Fruit fly (Drosophila melanogaster) Kc167 (cell line): ENCODE results near the gene JMJD5.

Source experiments
- Myc ChIP-seq: fragments of >200 bp; optimal IDR thresholded peaks from 2 replicates; lab custom pipeline; 2017; ENCODE audit warnings: missing external identifiers
- Sin3A ChIP-seq: fragments of >200 bp; optimal IDR thresholded peaks from 2 replicates; lab custom pipeline; 2018; ENCODE audit warnings: missing external identifiers
- h ChIP-seq: fragments of >200 bp; optimal IDR thresholded peaks from 3 replicates; lab custom pipeline; 2018; ENCODE audit warnings: missing external identifiers
- insv ChIP-seq: fragments of >200 bp; optimal IDR thresholded peaks from 3 replicates; lab custom pipeline; 2018; ENCODE audit warnings: missing external identifiers
- psq ChIP-seq: fragments of >200 bp; optimal IDR thresholded peaks from 2 replicates; lab custom pipeline; 2017; ENCODE audit warnings: missing external identifiers
- ttk ChIP-seq: sonication (Bioruptor generic); optimal IDR thresholded peaks from 2 replicates; lab custom pipeline; 2017; ENCODE audit warnings: missing external identifiers

The JMJD5 gene

DNA sequence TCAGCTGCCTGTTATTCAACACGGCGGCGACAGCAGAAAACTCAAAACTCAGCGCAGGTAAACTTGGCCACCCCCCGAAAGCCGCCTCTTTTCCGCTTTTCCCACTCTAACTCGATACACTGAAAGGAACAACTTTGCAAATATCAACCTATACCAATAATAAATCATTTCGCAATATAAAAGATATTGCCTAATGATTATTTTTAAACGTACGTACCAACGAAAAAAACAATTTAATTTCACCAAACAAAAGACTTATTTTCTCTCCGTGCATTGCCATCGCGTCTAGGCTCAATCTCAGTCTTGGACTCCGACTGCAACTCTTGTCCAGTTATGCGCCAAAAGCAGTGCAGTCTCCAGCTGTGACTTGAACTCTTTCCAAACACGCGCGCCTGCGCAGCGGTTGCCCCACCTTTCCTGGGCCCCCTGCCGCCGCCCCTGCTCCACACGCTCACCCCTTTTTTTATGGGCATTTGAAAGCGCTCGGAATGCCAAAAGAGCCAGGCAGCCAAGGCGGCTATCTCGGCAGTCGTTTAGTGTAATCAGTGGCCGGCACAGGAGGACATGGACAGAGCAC lies 35.4 kb downstream of the JMJD5 start:
- TF ChIP-seq insv = no peak
- TF ChIP-seq Myc (lab: Kevin White, UChicago) = no peak
- no peak for TF ChIP-seq Sin3A (lab: Kevin White, UChicago)
- TF ChIP-seq psq (lab: Kevin White, UChicago) = no peak
- TF ChIP-seq h (lab: Kevin White, UChicago) = no peak
- no peak for TF ChIP-seq ttk

- TF ChIP-seq h (lab: Kevin White, UChicago) (no peak), ttk (no peak), psq (lab: Kevin White, UChicago) (no peak), Myc (lab: Kevin White, UChicago) (no peak)
These were observed 36.5 kb downstream of the JMJD5 start for dm6 chr3L:804557-805260.

DNA sequence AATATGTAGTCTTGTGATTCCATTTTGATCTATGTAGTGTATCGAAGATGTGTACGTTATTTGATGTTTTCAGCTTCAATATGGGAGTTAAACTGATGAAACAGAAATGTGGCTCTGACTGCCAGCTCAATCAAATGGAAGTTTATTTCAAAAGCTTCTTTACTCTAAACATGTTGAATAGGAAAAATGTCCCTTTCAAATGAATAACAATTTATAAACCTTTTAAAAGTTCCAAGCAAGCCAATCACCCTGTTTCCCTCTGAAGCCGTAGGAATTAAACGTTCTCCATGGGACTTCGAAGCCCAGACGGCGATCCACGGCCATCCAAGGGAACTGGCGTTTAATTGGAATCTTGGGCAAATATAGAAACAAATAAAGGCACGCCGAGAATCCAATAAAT lies 37.2 kb downstream of the JMJD5 start, which contains the start of gene CG13898:
TSS of gene CG13898 (minus strand) at position 101 of the 400 bp plus-strand sequence.
- TF ChIP-seq Myc (lab: Kevin White, UChicago) (no peak), Sin3A (lab: Kevin White, UChicago) (no peak)

DNA sequence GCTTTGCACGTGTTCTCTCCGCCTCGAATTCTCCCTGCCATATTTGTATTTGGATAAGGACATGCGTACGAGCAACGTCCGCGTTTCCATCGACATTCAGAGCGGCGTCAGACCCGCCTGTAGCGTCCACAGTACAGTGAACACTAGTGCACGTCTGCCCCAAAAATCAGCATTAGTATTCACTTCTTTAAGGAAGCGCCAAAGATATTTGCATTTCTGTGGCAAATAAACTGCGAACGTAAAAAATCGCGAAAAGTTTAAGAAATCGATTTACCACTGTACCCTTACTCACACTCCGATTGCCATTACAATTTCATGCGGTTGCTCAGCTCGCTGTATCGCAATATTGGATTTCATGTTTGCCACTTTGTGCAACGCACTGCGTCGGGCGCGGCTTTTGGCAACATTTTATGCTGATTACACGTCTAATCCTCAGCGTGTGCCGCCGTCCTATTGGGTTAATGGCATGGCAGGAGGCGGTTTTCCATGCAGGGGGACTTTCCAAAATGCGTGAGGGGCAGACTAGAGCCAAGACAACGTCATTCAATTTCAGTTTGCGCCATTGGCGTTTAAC lies 38.4 kb downstream of the JMJD5 start:
- TF ChIP-seq Sin3A (lab: Kevin White, UChicago) (no peak), h (lab: Kevin White, UChicago) (no peak), Myc (lab: Kevin White, UChicago) (no peak), insv (no peak), psq (lab: Kevin White, UChicago) (no peak), ttk (no peak)

dm6 chr3L:801860-802462 lies 39.2 kb downstream of the JMJD5 start:
- TF ChIP-seq h (lab: Kevin White, UChicago) = no peak
- no peak for TF ChIP-seq Sin3A (lab: Kevin White, UChicago)
- TF ChIP-seq ttk = no peak
- no peak for TF ChIP-seq psq (lab: Kevin White, UChicago)
- no peak for TF ChIP-seq insv
- no peak for TF ChIP-seq Myc (lab: Kevin White, UChicago)

- no peak for TF ChIP-seq insv
- no peak for TF ChIP-seq h (lab: Kevin White, UChicago)
- TF ChIP-seq psq (lab: Kevin White, UChicago) = no peak
- no peak for TF ChIP-seq ttk
- TF ChIP-seq Myc (lab: Kevin White, UChicago) = no peak
- TF ChIP-seq Sin3A (lab: Kevin White, UChicago) = no peak
These were observed 41.2 kb downstream of the JMJD5 start for dm6 chr3L:799837-800513.

dm6 chr3L:796926-797802 lies 44.0 kb downstream of the JMJD5 start:
- TF ChIP-seq Myc (lab: Kevin White, UChicago) (no peak), ttk (no peak), h (lab: Kevin White, UChicago) (no peak), Sin3A (lab: Kevin White, UChicago) (no peak), insv (no peak), psq (lab: Kevin White, UChicago) (no peak)

- TF ChIP-seq insv (no peak), ttk (no peak), Myc (lab: Kevin White, UChicago) (no peak), h (lab: Kevin White, UChicago) (no peak), psq (lab: Kevin White, UChicago) (no peak), Sin3A (lab: Kevin White, UChicago) (no peak)
These were observed 46.2 kb downstream of the JMJD5 start for dm6 chr3L:795001-795400.

DNA sequence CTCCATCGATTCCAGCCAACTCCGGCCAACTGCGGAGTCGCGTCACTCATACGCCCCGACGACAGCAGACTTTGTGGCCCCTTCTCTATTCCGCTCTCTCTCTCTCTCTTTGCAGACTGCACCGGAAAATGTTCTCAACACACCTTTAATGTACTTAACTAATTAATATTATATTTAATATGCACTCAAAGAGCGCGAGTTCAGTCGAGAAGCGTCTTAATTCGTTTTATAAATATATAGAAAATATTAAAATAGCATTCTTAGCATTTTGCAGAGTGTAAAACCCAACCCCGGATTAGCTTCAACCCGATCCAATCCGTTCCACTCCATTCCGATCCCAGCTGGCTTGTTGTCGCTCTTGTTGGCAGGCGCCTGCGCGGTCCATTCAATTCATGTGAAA lies 46.7 kb downstream of the JMJD5 start:
- TF ChIP-seq Sin3A (lab: Kevin White, UChicago) (no peak), ttk (no peak), insv (no peak), psq (lab: Kevin White, UChicago) (no peak), h (lab: Kevin White, UChicago) (no peak), Myc (lab: Kevin White, UChicago) (no peak)

dm6 chr3L:793733-794320 lies 47.3 kb downstream of the JMJD5 start:
- TF ChIP-seq Sin3A (lab: Kevin White, UChicago) (no peak), insv (no peak), h (lab: Kevin White, UChicago) (no peak), ttk (no peak), Myc (lab: Kevin White, UChicago) (no peak), psq (lab: Kevin White, UChicago) (no peak)
